Worm (Caenorhabditis elegans) whole organism, L1 larva: ENCODE data around the gene nhr-267.
"Not testable (repeated sequence)": the region's sequence is repeated elsewhere in the genome, so short reads cannot be mapped to it uniquely, and the experiment has no call there.

ENCODE experiments used
- C16A3.4 ChIP-seq: fragments of 150-350 bp; optimal IDR thresholded peaks from 2 replicates; lab custom pipeline; 2014; ENCODE audit warnings: missing biosample characterization, missing genetic modification characterization
- F16B12.6 ChIP-seq: fragments of 150-350 bp; optimal IDR thresholded peaks from 2 replicates; lab custom pipeline; 2014; ENCODE audit warnings: missing biosample characterization, missing genetic modification characterization
- aly-2 ChIP-seq: fragments of 150-350 bp; optimal IDR thresholded peaks from 2 replicates; lab custom pipeline; 2014; ENCODE audit warnings: missing biosample characterization, missing genetic modification characterization
- blmp-1 ChIP-seq: fragments of 150-350 bp; optimal IDR thresholded peaks from 2 replicates; lab custom pipeline; 2014; ENCODE audit warnings: missing biosample characterization, missing genetic modification characterization
- ceh-63 ChIP-seq: fragments of 200-800 bp; sonication (Bioruptor generic); optimal IDR thresholded peaks from 2 replicates; lab custom pipeline; 2018; ENCODE audit warnings: mild to moderate bottlenecking, missing genetic modification characterization, missing compliant biosample characterization
- ceh-8 ChIP-seq: fragments of 200-800 bp; sonication (Bioruptor generic); optimal IDR thresholded peaks from 2 replicates; lab custom pipeline; 2018; ENCODE audit warnings: mild to moderate bottlenecking, missing genetic modification characterization, moderate library complexity, missing compliant biosample characterization
- ceh-88 ChIP-seq: fragments of 200-800 bp; sonication (Bioruptor generic); IDR thresholded peaks from 2 replicates; pipeline ENCODE4 v1.3.6; 2022; ENCODE audit warnings: missing genetic modification characterization, missing compliant biosample characterization
- ceh-90 ChIP-seq: sonication (generic microtip); optimal IDR thresholded peaks from 2 replicates; lab custom pipeline; 2016; ENCODE audit warnings: missing genetic modification characterization, missing compliant biosample characterization
- dsc-1 ChIP-seq: sonication (generic microtip); optimal IDR thresholded peaks from 2 replicates; lab custom pipeline; 2016; ENCODE audit warnings: mild to moderate bottlenecking, missing genetic modification characterization, missing compliant biosample characterization
- efl-1 ChIP-seq, 4 experiments: fragments of 150-350 bp; optimal IDR thresholded peaks in 3 of 4; peaks in 1 of 4; 1 replicate in 1 of 4; 2 replicates in 3 of 4; lab custom pipeline; 2014; ENCODE audit warnings: missing biosample characterization in 2 of 4, missing genetic modification characterization in 2 of 4, missing genetic modification reagents in 2 of 4
- egl-27 ChIP-seq, 2 experiments: fragments of 150-350 bp in 1 of 2; sonication (generic microtip); optimal IDR thresholded peaks; 3 replicates each; lab custom pipeline; 2017 to 2018; ENCODE audit warnings: missing biosample characterization in 2 of 2, missing genetic modification characterization in 2 of 2, missing genetic modification reagents in 2 of 2
- fkh-10 ChIP-seq: sonication (generic microtip); optimal IDR thresholded peaks from 2 replicates; lab custom pipeline; 2017; ENCODE audit warnings: missing biosample characterization, missing genetic modification reagents, missing genetic modification characterization
- fkh-4 ChIP-seq: sonication (generic microtip); optimal IDR thresholded peaks from 2 replicates; lab custom pipeline; 2016; ENCODE audit warnings: missing compliant biosample characterization, missing genetic modification characterization, borderline replicate concordance
- fkh-8 ChIP-seq: sonication (generic microtip); optimal IDR thresholded peaks from 2 replicates; lab custom pipeline; 2016; ENCODE audit warnings: mild to moderate bottlenecking, missing genetic modification characterization, missing compliant biosample characterization
- fos-1 ChIP-seq: fragments of 150-350 bp; optimal IDR thresholded peaks from 2 replicates; lab custom pipeline; 2014; ENCODE audit warnings: missing biosample characterization, missing genetic modification characterization
- grh-1 ChIP-seq: fragments of 200-800 bp; sonication (Bioruptor generic); IDR thresholded peaks from 2 replicates; pipeline ENCODE4 v1.3.6; 2022; ENCODE audit warnings: missing genetic modification reagents, missing genetic modification characterization, missing compliant biosample characterization
- hlh-4 ChIP-seq: sonication (generic microtip); optimal IDR thresholded peaks from 2 replicates; lab custom pipeline; 2016; ENCODE audit warnings: mild to moderate bottlenecking, missing genetic modification characterization, missing compliant biosample characterization
- hpl-2 ChIP-seq: fragments of 150-350 bp; optimal IDR thresholded peaks from 2 replicates; lab custom pipeline; 2014; ENCODE audit warnings: missing biosample characterization, missing genetic modification reagents, missing genetic modification characterization
- irx-1 ChIP-seq: sonication (generic microtip); optimal IDR thresholded peaks from 2 replicates; lab custom pipeline; 2016; ENCODE audit warnings: missing genetic modification characterization, missing compliant biosample characterization
- lin-15B ChIP-seq: fragments of 150-350 bp; sonication (generic microtip); optimal IDR thresholded peaks from 3 replicates; lab custom pipeline; 2014; ENCODE audit warnings: missing biosample characterization, missing genetic modification characterization
- lin-35 ChIP-seq, 2 experiments: fragments of 150-350 bp; optimal IDR thresholded peaks; 2 replicates each; lab custom pipeline; 2014; ENCODE audit warnings: missing biosample characterization in 2 of 2, missing genetic modification characterization in 2 of 2, missing genetic modification reagents in 2 of 2
- lsy-2 ChIP-seq, 2 experiments: fragments of 150-350 bp; optimal IDR thresholded peaks; 2 replicates each; lab custom pipeline; 2014; ENCODE audit warnings: missing biosample characterization in 2 of 2, missing genetic modification characterization in 2 of 2
- mdl-1 ChIP-seq, 2 experiments: fragments of 150-350 bp; optimal IDR thresholded peaks; 2 replicates each; lab custom pipeline; 2014 to 2017; ENCODE audit warnings: missing biosample characterization in 2 of 2, missing genetic modification characterization in 2 of 2, inconsistent platforms in 1 of 2
- mef-2 ChIP-seq: fragments of 150-350 bp; optimal IDR thresholded peaks from 2 replicates; lab custom pipeline; 2014; ENCODE audit warnings: missing biosample characterization, missing genetic modification characterization
- nhr-11 ChIP-seq: fragments of 150-350 bp; optimal IDR thresholded peaks from 2 replicates; lab custom pipeline; 2014; ENCODE audit warnings: missing biosample characterization, missing genetic modification characterization
- nhr-12 ChIP-seq: sonication (generic microtip); optimal IDR thresholded peaks from 2 replicates; lab custom pipeline; 2017; ENCODE audit warnings: missing biosample characterization, missing genetic modification characterization
- nhr-237 ChIP-seq: fragments of 150-350 bp; optimal IDR thresholded peaks from 2 replicates; lab custom pipeline; 2014; ENCODE audit warnings: missing biosample characterization, missing genetic modification characterization
- nhr-28 ChIP-seq: fragments of 150-350 bp; optimal IDR thresholded peaks from 2 replicates; lab custom pipeline; 2014; ENCODE audit warnings: missing biosample characterization, missing genetic modification characterization
- nhr-71 ChIP-seq: sonication (generic microtip); optimal IDR thresholded peaks from 2 replicates; lab custom pipeline; 2016; ENCODE audit warnings: mild to moderate bottlenecking, missing genetic modification characterization, moderate library complexity, missing compliant biosample characterization
- nhr-84 ChIP-seq: sonication (generic microtip); optimal IDR thresholded peaks from 2 replicates; lab custom pipeline; 2017; ENCODE audit warnings: missing biosample characterization, missing genetic modification characterization
- nhr-85 ChIP-seq: sonication (generic microtip); peaks from one replicate; lab custom pipeline; 2016; ENCODE audit warnings: missing genetic modification characterization, inconsistent platforms, missing compliant biosample characterization
- sox-4 ChIP-seq: sonication (generic microtip); optimal IDR thresholded peaks from 2 replicates; lab custom pipeline; 2016; ENCODE audit warnings: missing genetic modification characterization, missing compliant biosample characterization
- sup-37 ChIP-seq: fragments of 200-800 bp; sonication (Bioruptor generic); optimal IDR thresholded peaks from 2 replicates; lab custom pipeline; 2018; ENCODE audit warnings: mild to moderate bottlenecking, missing genetic modification characterization, missing compliant biosample characterization
- swsn-7 ChIP-seq: sonication (generic microtip); optimal IDR thresholded peaks from 2 replicates; lab custom pipeline; 2016; ENCODE audit warnings: missing genetic modification characterization, missing compliant biosample characterization
- tbx-2 ChIP-seq: sonication (generic microtip); optimal IDR thresholded peaks from 2 replicates; lab custom pipeline; 2016; ENCODE audit warnings: missing genetic modification characterization, missing compliant biosample characterization
- xbp-1 ChIP-seq: sonication (generic microtip); optimal IDR thresholded peaks from 2 replicates; lab custom pipeline; 2016; ENCODE audit warnings: missing genetic modification characterization, missing compliant biosample characterization
- ztf-11 ChIP-seq, 2 experiments: sonication (generic microtip); optimal IDR thresholded peaks; 2 replicates each; lab custom pipeline; 2016 to 2017; ENCODE audit warnings: missing genetic modification characterization in 2 of 2, missing biosample characterization in 1 of 2, missing compliant biosample characterization in 1 of 2
- ztf-4 ChIP-seq: fragments of 150-350 bp; optimal IDR thresholded peaks from 2 replicates; lab custom pipeline; 2014; ENCODE audit warnings: missing biosample characterization, missing genetic modification characterization

nhr-267 gene

ce11 chrIV:9293825-9294224 is 7.6 kb upstream of the nhr-267 start, which contains the start of gene nhr-264:
Gene nhr-264, minus strand, starts transcription at chrIV:9293925.
- TF ChIP-seq ceh-8; ztf-11 (tag; optimal IDR thresholded peaks at IDR 0.05; lab: Kevin White, UChicago); grh-1: not testable (repeated sequence)

ce11 chrIV:9289635-9290034 is 3.4 kb upstream of the nhr-267 start:
- TF ChIP-seq ztf-4 (tag; lab: Kevin White, UChicago) = no peak
- TF ChIP-seq nhr-85 (tag; lab: Kevin White, UChicago) = no peak
- TF ChIP-seq ceh-90 (tag; lab: Kevin White, UChicago) = no peak
- no peak for TF ChIP-seq nhr-28 (tag; lab: Kevin White, UChicago)
- TF ChIP-seq dsc-1 (tag; lab: Kevin White, UChicago) = no peak
- no peak for TF ChIP-seq egl-27 (tag; optimal IDR thresholded peaks at IDR 0.05; lab: Kevin White, UChicago)
- TF ChIP-seq efl-1 (optimal IDR thresholded peaks at IDR 0.05; lab: Kevin White, UChicago) = no peak
- no peak for TF ChIP-seq efl-1 (GFP tag; optimal IDR thresholded peaks at IDR 0.05 in 1 of 2; lab: Kevin White, UChicago)
- no peak for TF ChIP-seq sup-37
- no peak for TF ChIP-seq nhr-84 (tag; lab: Kevin White, UChicago)
- no peak for TF ChIP-seq fkh-4
- TF ChIP-seq hlh-4 (tag; lab: Kevin White, UChicago) = no peak
- no peak for TF ChIP-seq blmp-1 (tag; lab: Kevin White, UChicago)
- TF ChIP-seq nhr-12 (tag; lab: Kevin White, UChicago) = no peak
- TF ChIP-seq lsy-2 (tag; optimal IDR thresholded peaks at IDR 0.05; lab: Kevin White, UChicago) = no peak
- no peak for TF ChIP-seq swsn-7
- no peak for TF ChIP-seq mdl-1 (tag; optimal IDR thresholded peaks at IDR 0.05; lab: Kevin White, UChicago)
- TF ChIP-seq sox-4 = no peak

DNA sequence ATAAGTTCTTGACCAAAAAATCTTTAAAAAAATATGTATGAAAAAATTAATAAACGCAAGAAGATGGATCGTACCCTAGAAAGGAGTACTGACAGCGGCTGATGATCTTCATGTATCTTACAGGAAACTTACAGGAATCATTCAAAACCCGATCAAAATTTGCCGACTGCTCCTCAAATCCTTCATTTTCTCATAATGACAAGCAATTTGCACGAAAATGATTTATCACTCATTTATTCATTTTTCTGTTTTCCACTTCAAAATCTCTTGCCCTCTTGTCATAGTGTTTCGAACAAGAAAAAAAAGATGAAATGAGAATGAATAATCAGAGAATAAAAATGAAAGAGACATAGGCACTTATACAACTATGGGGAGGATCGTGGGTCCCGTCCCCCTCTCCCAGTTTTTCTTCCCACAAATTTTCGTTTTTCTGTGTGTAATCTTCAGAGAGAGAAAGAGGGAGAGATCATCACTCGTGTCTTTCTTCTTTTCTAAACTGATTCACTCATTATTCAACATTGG is 12.1 kb downstream of the nhr-267 start, which contains the start of gene nmy-3:
nmy-3 (plus strand) TSS at position 472 of the 522 bp plus-strand sequence.
- TF ChIP-seq nhr-11 (tag; lab: Kevin White, UChicago) (no peak), ceh-63 (no peak), fkh-8 (no peak), ceh-88 (GFP tag; lab: Robert Waterston, UW) (no peak), ztf-4 (tag; lab: Kevin White, UChicago) (no peak), irx-1 (tag; lab: Kevin White, UChicago) (no peak)

ce11 chrIV:9269796-9270195 is 16.4 kb downstream of the nhr-267 start, which contains the start of gene flh-3:
Gene flh-3, plus strand, starts transcription at chrIV:9270096.
- TF ChIP-seq tbx-2 (tag; lab: Kevin White, UChicago) (no peak), ceh-88 (GFP tag; lab: Robert Waterston, UW) (no peak), F16B12.6 (no peak), nhr-71 (tag; lab: Kevin White, UChicago) (no peak), hpl-2 (GFP tag; lab: Kevin White, UChicago) (no peak), aly-2 (tag; lab: Kevin White, UChicago) (no peak), nhr-11 (tag; lab: Kevin White, UChicago) (no peak), fkh-10 (GFP tag; lab: Kevin White, UChicago) (no peak), fos-1 (tag; lab: Kevin White, UChicago) (no peak), nhr-237 (tag; lab: Kevin White, UChicago) (no peak)
- TF ChIP-seq, all 84 proteins: peak for 0

- TF ChIP-seq xbp-1 (tag; lab: Kevin White, UChicago) (no peak), mef-2 (no peak), lsy-2 (tag; optimal IDR thresholded peaks at IDR 0.05; lab: Kevin White, UChicago) (no peak), swsn-7 (no peak), C16A3.4 (tag; lab: Kevin White, UChicago) (no peak), nhr-237 (tag; lab: Kevin White, UChicago) (no peak), lin-35 (GFP tag; optimal IDR thresholded peaks at IDR 0.05; lab: Kevin White, UChicago) (no peak), ztf-11 (tag; optimal IDR thresholded peaks at IDR 0.05; lab: Kevin White, UChicago) (peak in 1 of 2 experiments; percentile 28), lin-15B (tag; lab: Kevin White, UChicago) (no peak), efl-1 (optimal IDR thresholded peaks at IDR 0.05; lab: Kevin White, UChicago) (no peak), efl-1 (GFP tag; optimal IDR thresholded peaks at IDR 0.05 in 1 of 2; lab: Kevin White, UChicago) (peak in 1 of 2 experiments; percentile 11)
These were observed 17.3 kb downstream of the nhr-267 start for ce11 chrIV:9268916-9269315.
